4 worm cellular contexts compared by ENCODE assay signal in the genomic region with DNA sequence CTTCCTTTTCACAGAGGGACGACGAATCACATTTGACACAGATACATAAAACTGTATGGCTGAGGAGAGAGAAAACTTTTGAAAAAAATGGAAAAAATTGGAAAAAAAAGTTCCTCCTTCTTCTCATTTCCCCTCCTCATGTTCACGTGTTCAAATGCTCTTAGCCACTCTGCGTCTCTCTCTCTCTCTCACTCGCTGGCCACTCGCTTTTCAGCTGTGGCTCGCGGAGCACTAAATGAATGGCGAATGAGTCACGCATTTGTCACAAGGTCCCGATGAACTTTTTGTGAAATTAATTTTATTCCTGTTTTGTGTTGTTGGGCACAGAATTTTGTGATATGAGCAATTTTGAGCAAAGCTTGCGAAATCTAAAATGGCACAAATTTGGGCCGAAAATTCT.
TF ChIP-seq lines count a peak whose summit lies in the region.

No protein-coding gene starts in this region.

TF ChIP-seq in whole organism, L1 larva, 84 proteins besides CTCF, POLR2A, EP300 and RAD21 (continued from another document):
- TF ChIP-seq nhr-90 (tag; optimal IDR thresholded peaks at IDR 0.05; lab: Kevin White, UChicago; ENCODE audit: poor library complexity) (no peak), pax-3 (tag; optimal IDR thresholded peaks at IDR 0.05; lab: Kevin White, UChicago) (peak; percentile 25), sox-4 (tag; optimal IDR thresholded peaks at IDR 0.05; lab: Kevin White, UChicago) (no peak), unc-86 (tag; optimal IDR thresholded peaks at IDR 0.05; lab: Kevin White, UChicago) (peak; percentile 54), nhr-237 (tag; optimal IDR thresholded peaks at IDR 0.05; lab: Kevin White, UChicago) (no peak), ceh-90 (tag; optimal IDR thresholded peaks at IDR 0.05; lab: Kevin White, UChicago) (no peak), swsn-7 (tag; optimal IDR thresholded peaks at IDR 0.05; lab: Kevin White, UChicago) (peak; percentile 21), lsy-2 (tag; optimal IDR thresholded peaks at IDR 0.05; lab: Kevin White, UChicago) (peak in 1 of 2 experiments; percentile 32), snpc-4 (tag; optimal IDR thresholded peaks at IDR 0.05; lab: Kevin White, UChicago) (no peak), egl-27 (tag; optimal IDR thresholded peaks at IDR 0.05; lab: Kevin White, UChicago) (no peak), nhr-19 (GFP tag; conservative IDR thresholded peaks at IDR 0.05; lab: Robert Waterston, UW) (0 out of 2 replicates have a peak, but pooled peaks have one; percentile 12), skn-1 (tag; optimal IDR thresholded peaks at IDR 0.05; lab: Kevin White, UChicago) (peak; percentile 19), mdl-1 (tag; optimal IDR thresholded peaks at IDR 0.05; lab: Kevin White, UChicago) (peak in 1 of 2 experiments; percentile 51), ceh-88 (GFP tag; IDR thresholded peaks at IDR 0.05; lab: Robert Waterston, UW) (no peak), nhr-84 (tag; optimal IDR thresholded peaks at IDR 0.05; lab: Kevin White, UChicago) (no peak), snu-23 (GFP tag; optimal IDR thresholded peaks at IDR 0.05; lab: Kevin White, UChicago) (peak; percentile 16), ama-1 (optimal IDR thresholded peaks at IDR 0.05; lab: Kevin White, UChicago) (no peak), nhr-47 (tag; optimal IDR thresholded peaks at IDR 0.05; lab: Kevin White, UChicago) (peak; percentile 44), pqm-1 (tag; optimal IDR thresholded peaks at IDR 0.05; lab: Kevin White, UChicago) (no peak), fos-1 (tag; optimal IDR thresholded peaks at IDR 0.05; lab: Kevin White, UChicago) (peak; percentile 5), fkh-8 (tag; optimal IDR thresholded peaks at IDR 0.05; lab: Kevin White, UChicago) (peak; percentile 66), dpl-1 (GFP tag; optimal IDR thresholded peaks at IDR 0.05; lab: Kevin White, UChicago) (peak in 1 of 3 experiments; percentile 9)
TF ChIP-seq in whole organism, L1 larva: peak in this region for 19.

TF ChIP-seq in whole organism, L2 larva, 48 proteins besides CTCF, POLR2A, EP300 and RAD21 (continued from another document):
- TF ChIP-seq F13H6.1 (tag; optimal IDR thresholded peaks at IDR 0.05; lab: Kevin White, UChicago) (peak; percentile 29), fos-1 (tag; optimal IDR thresholded peaks at IDR 0.05; lab: Kevin White, UChicago) (peak; percentile 81), unc-55 (GFP tag; optimal IDR thresholded peaks at IDR 0.05; lab: Kevin White, UChicago) (peak; percentile 60)

TF ChIP-seq in whole organism, L3 larva, 47 proteins besides CTCF, POLR2A, EP300 and RAD21 (continued from another document):
- TF ChIP-seq mml-1 (tag; optimal IDR thresholded peaks at IDR 0.05; lab: Kevin White, UChicago): no peak
- TF ChIP-seq nhr-237 (tag; optimal IDR thresholded peaks at IDR 0.05; lab: Kevin White, UChicago): no peak
- TF ChIP-seq fkh-2 (tag; optimal IDR thresholded peaks at IDR 0.05; lab: Kevin White, UChicago): no peak
- TF ChIP-seq elt-2 (tag; optimal IDR thresholded peaks at IDR 0.05; lab: Kevin White, UChicago): peak; percentile 28
- peak; percentile 75 for TF ChIP-seq egl-5 (tag; optimal IDR thresholded peaks at IDR 0.05; lab: Kevin White, UChicago)
- TF ChIP-seq nhr-28 (tag; optimal IDR thresholded peaks at IDR 0.05; lab: Kevin White, UChicago): no peak
- TF ChIP-seq nhr-43 (tag; optimal IDR thresholded peaks at IDR 0.05; lab: Kevin White, UChicago; ENCODE audit: poor library complexity, severe bottlenecking): no peak
- TF ChIP-seq nhr-25 (tag; optimal IDR thresholded peaks at IDR 0.05; lab: Kevin White, UChicago): no peak
- no peak for TF ChIP-seq ceh-82 (tag; optimal IDR thresholded peaks at IDR 0.05; lab: Kevin White, UChicago)
- TF ChIP-seq snpc-4 (tag; optimal IDR thresholded peaks at IDR 0.05; lab: Kevin White, UChicago): no peak
- no peak for TF ChIP-seq nhr-12 (tag; optimal IDR thresholded peaks at IDR 0.05; lab: Kevin White, UChicago)
- TF ChIP-seq nhr-76 (tag; optimal IDR thresholded peaks at IDR 0.05; lab: Kevin White, UChicago): no peak
- TF ChIP-seq lsy-12 (tag; optimal IDR thresholded peaks at IDR 0.05; lab: Kevin White, UChicago): no peak
- no peak for TF ChIP-seq nhr-67 (tag; optimal IDR thresholded peaks at IDR 0.05; lab: Kevin White, UChicago)
- peak; percentile 35 for TF ChIP-seq pqm-1 (tag; optimal IDR thresholded peaks at IDR 0.05; lab: Kevin White, UChicago)
- TF ChIP-seq hmg-11 (tag; optimal IDR thresholded peaks at IDR 0.05; lab: Kevin White, UChicago): peak; percentile 4
- TF ChIP-seq elt-1 (tag; optimal IDR thresholded peaks at IDR 0.05; lab: Kevin White, UChicago): no peak
- no peak for TF ChIP-seq zag-1 (tag; optimal IDR thresholded peaks at IDR 0.05; lab: Kevin White, UChicago)
- no peak for TF ChIP-seq sea-2 (GFP tag; optimal IDR thresholded peaks at IDR 0.05; lab: Kevin White, UChicago)
- peak; percentile 5 for TF ChIP-seq lin-15B (tag; optimal IDR thresholded peaks at IDR 0.05; lab: Kevin White, UChicago)
- no peak for TF ChIP-seq unc-39 (tag; optimal IDR thresholded peaks at IDR 0.05; lab: Kevin White, UChicago)
- TF ChIP-seq pha-4 (tag; optimal IDR thresholded peaks at IDR 0.05; lab: Kevin White, UChicago): peak; percentile 62
- peak; percentile 50 for TF ChIP-seq jun-1 (tag; optimal IDR thresholded peaks at IDR 0.05; lab: Kevin White, UChicago)
- TF ChIP-seq fkh-10 (GFP tag; optimal IDR thresholded peaks at IDR 0.05; lab: Kevin White, UChicago): peak; percentile 28

TF ChIP-seq in whole organism, L4 larva, 104 proteins besides CTCF, POLR2A, EP300 and RAD21 (continued from another document):
- TF ChIP-seq ZK337.2 (GFP tag; IDR thresholded peaks at IDR 0.05; lab: Robert Waterston, UW) (no peak), daf-16 (GFP tag; optimal IDR thresholded peaks at IDR 0.05; lab: Kevin White, UChicago) (no peak), daf-16 (tag; optimal IDR thresholded peaks at IDR 0.05; lab: Kevin White, UChicago) (peak; percentile 10), ceh-28 (tag; optimal IDR thresholded peaks at IDR 0.05; lab: Kevin White, UChicago) (no peak), lin-29 (GFP tag; IDR thresholded peaks at IDR 0.05; lab: Robert Waterston, UW) (no peak), zip-11 (GFP tag; IDR thresholded peaks at IDR 0.05; lab: Robert Waterston, UW) (no peak), Y105C5A.15 (GFP tag; IDR thresholded peaks at IDR 0.05; lab: Robert Waterston, UW) (no peak), dpl-1 (GFP tag; optimal IDR thresholded peaks at IDR 0.05; lab: Kevin White, UChicago) (no peak), nhr-111 (GFP tag; optimal IDR thresholded peaks at IDR 0.05; lab: Kevin White, UChicago) (no peak), Y48G9A.11 (GFP tag; IDR thresholded peaks at IDR 0.05; lab: Robert Waterston, UW) (no peak), dve-1 (tag; optimal IDR thresholded peaks at IDR 0.05; lab: Kevin White, UChicago; ENCODE audit: insufficient read depth) (peak; percentile 32), attf-4 (tag; optimal IDR thresholded peaks at IDR 0.05; lab: Kevin White, UChicago) (no peak), T20F7.1 (GFP tag; optimal IDR thresholded peaks at IDR 0.05; lab: Kevin White, UChicago) (no peak), Y75B8A.6 (GFP tag; IDR thresholded peaks at IDR 0.05; lab: Robert Waterston, UW) (no peak), T26A8.4 (GFP tag; IDR thresholded peaks at IDR 0.05; lab: Robert Waterston, UW) (no peak), rbr-2 (tag; optimal IDR thresholded peaks at IDR 0.05; lab: Kevin White, UChicago) (no peak), F37D6.2 (tag; optimal IDR thresholded peaks at IDR 0.05; lab: Kevin White, UChicago) (peak; percentile 27), F44E2.7 (GFP tag; IDR thresholded peaks at IDR 0.05; lab: Robert Waterston, UW) (no peak), ceh-20 (GFP tag; IDR thresholded peaks at IDR 0.05; lab: Robert Waterston, UW) (no peak), nhr-77 (tag; optimal IDR thresholded peaks at IDR 0.05; lab: Kevin White, UChicago) (no peak), ceh-62 (tag; optimal IDR thresholded peaks at IDR 0.05; lab: Kevin White, UChicago) (no peak), arid-1 (GFP tag; conservative IDR thresholded peaks at IDR 0.05; lab: Robert Waterston, UW) (no peak), sdz-12 (GFP tag; optimal IDR thresholded peaks at IDR 0.05; lab: Kevin White, UChicago) (no peak), lsy-2 (tag; optimal IDR thresholded peaks at IDR 0.05; lab: Kevin White, UChicago) (peak in 1 of 2 experiments; percentile 73), mdl-1 (tag; optimal IDR thresholded peaks at IDR 0.05; lab: Kevin White, UChicago) (peak; percentile 70 to 88), lin-15B (tag; optimal IDR thresholded peaks at IDR 0.05; lab: Kevin White, UChicago) (no peak), egl-43 (GFP tag; IDR thresholded peaks at IDR 0.05; lab: Robert Waterston, UW) (no peak), mxl-3 (GFP tag; optimal IDR thresholded peaks at IDR 0.05; lab: Kevin White, UChicago) (peak; percentile 10), snpc-1.2 (GFP tag; IDR thresholded peaks at IDR 0.05; lab: Robert Waterston, UW) (no peak), hif-1 (tag; optimal IDR thresholded peaks at IDR 0.05; lab: Kevin White, UChicago) (peak in 1 of 2 experiments; percentile 50), aha-1 (tag; lab: Kevin White, UChicago) (peak; percentile 44), mes-2 (tag; optimal IDR thresholded peaks at IDR 0.05; lab: Kevin White, UChicago; ENCODE audit: poor library complexity, severe bottlenecking) (peak; percentile 0), nhr-76 (tag; optimal IDR thresholded peaks at IDR 0.05; lab: Kevin White, UChicago) (no peak), pha-4 (GFP tag; IDR thresholded peaks at IDR 0.05; lab: Robert Waterston, UW) (no peak), pha-4 (tag; optimal IDR thresholded peaks at IDR 0.05; lab: Kevin White, UChicago) (peak; percentile 45), lin-1 (GFP tag; IDR thresholded peaks at IDR 0.05; lab: Robert Waterston, UW) (no peak), hlh-30 (tag; optimal IDR thresholded peaks at IDR 0.05; lab: Kevin White, UChicago; ENCODE audit: insufficient read depth) (peak; percentile 98), duxl-1 (tag; optimal IDR thresholded peaks at IDR 0.05; lab: Kevin White, UChicago; ENCODE audit: poor library complexity) (no peak), mxl-2 (GFP tag; conservative IDR thresholded peaks at IDR 0.05; lab: Robert Waterston, UW) (no peak), R02D3.7 (tag; optimal IDR thresholded peaks at IDR 0.05; lab: Kevin White, UChicago) (no peak), zfp-3 (GFP tag; conservative IDR thresholded peaks at IDR 0.05; lab: Robert Waterston, UW) (no peak), spr-1 (tag; optimal IDR thresholded peaks at IDR 0.05; lab: Kevin White, UChicago) (no peak), ces-1 (GFP tag; optimal IDR thresholded peaks at IDR 0.05; lab: Kevin White, UChicago) (no peak), tra-1 (GFP tag; IDR thresholded peaks at IDR 0.05; lab: Robert Waterston, UW) (no peak), nhr-10 (tag; optimal IDR thresholded peaks at IDR 0.05; lab: Kevin White, UChicago) (no peak), ama-1 (optimal IDR thresholded peaks at IDR 0.05; lab: Kevin White, UChicago) (no peak), nhr-42 (GFP tag; IDR thresholded peaks at IDR 0.05; lab: Robert Waterston, UW) (no peak)
TF ChIP-seq in whole organism, L4 larva: peak in this region for 17.
